Worm (Caenorhabditis elegans): ENCODE measurements around the gene F21C10.3.

The F21C10.3 gene

DNA sequence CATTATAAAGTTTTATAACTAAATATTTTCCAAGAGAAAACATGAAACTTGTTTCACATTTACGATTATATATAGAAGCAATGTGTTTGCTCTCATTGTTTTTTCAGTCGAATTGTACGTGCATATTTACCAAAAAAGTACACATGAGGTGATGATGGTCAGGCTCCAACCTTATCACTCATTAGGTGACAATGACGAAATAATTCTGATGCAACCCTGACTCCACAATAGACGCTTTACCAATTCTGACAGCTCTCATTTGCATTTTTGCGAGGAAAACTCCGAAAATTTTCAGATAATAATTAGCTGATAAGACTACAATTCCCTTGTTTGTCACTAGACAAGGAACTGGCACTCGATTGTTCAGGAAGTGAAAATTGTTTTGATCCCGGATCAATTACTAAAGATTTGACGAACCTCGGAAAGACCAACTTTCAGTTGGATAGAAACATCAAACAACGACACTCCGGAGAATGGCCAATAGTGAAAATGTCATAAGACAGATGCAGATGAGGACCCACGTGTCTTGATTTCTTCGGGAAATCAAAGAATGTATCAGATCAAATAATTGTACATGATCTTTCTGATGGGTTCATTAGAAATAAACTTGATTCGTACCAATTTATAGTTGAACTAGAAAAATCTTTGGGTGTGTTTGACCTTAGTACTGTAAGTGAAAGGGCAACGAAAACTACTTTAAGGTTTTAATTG is 48.9 kb upstream of the F21C10.3 start (continued):
- no peak for TF ChIP-seq gei-17 (GFP tag; optimal IDR thresholded peaks at IDR 0.05)

DNA sequence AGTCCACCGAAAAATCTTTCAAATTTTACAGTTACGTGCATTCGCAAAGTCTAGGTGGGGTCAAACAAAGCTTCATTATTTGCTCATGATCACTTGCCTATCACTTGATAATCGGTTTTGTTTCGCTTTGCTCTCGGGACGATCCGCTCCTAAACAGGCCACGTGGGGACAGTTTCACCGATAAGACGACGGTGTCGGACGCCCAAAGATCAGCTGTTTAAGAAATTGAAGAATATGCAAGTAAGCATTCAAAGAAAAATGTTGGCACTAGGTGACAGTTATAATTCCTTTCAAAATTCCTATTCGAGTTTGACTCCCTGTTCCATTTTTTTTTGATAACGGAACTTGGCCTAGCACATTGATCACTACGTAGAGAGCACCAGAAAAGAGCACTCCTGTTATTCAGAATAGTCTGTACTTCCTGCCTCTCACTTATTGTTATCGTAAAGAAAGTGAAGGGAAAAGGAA is 47.9 kb upstream of the F21C10.3 start:
- TF ChIP-seq lin-54 (GFP tag; optimal IDR thresholded peaks at IDR 0.05) (peak; percentile 40), F23B12.7 (tag; optimal IDR thresholded peaks at IDR 0.05; ENCODE audit: insufficient read depth) (no peak), Y53F4B.3 (GFP tag; IDR thresholded peaks at IDR 0.05) (no peak), hmg-1.2 (GFP tag; IDR thresholded peaks at IDR 0.05) (no peak), chd-7 (tag; optimal IDR thresholded peaks at IDR 0.05) (peak; percentile 47), ceh-58 (GFP tag; IDR thresholded peaks at IDR 0.05) (no peak), nhr-90 (tag; optimal IDR thresholded peaks at IDR 0.05) (peak; percentile 54), snpc-1.3 (tag; optimal IDR thresholded peaks at IDR 0.05; ENCODE audit: insufficient read depth) (no peak), D2030.7 (GFP tag; IDR thresholded peaks at IDR 0.05) (no peak), dox-1 (GFP tag; IDR thresholded peaks at IDR 0.05) (peak; percentile 69; the same call in 1 of the 2 replicates), madf-10 (tag; optimal IDR thresholded peaks at IDR 0.05) (no peak), somi-1 (GFP tag; optimal IDR thresholded peaks at IDR 0.05) (no peak), tbp1 (GFP tag; optimal IDR thresholded peaks at IDR 0.05) (peak; percentile 31), pbrm-1 (GFP tag; IDR thresholded peaks at IDR 0.05) (peak; percentile 37; the same call in 1 of the 2 replicates), ama-1 (optimal IDR thresholded peaks at IDR 0.05) (no peak), ama-1 (GFP tag; optimal IDR thresholded peaks at IDR 0.05) (no peak), lin-40 (tag; optimal IDR thresholded peaks at IDR 0.05) (peak; percentile 21), F22D6.2 (tag; optimal IDR thresholded peaks at IDR 0.05) (no peak), let-526 (GFP tag; IDR thresholded peaks at IDR 0.05) (peak; percentile 4; the same call in 1 of the 2 replicates), mcd-1 (GFP tag; IDR thresholded peaks at IDR 0.05) (0 out of 2 replicates have a peak, but pooled peaks have one; percentile 6), athp-1 (tag; optimal IDR thresholded peaks at IDR 0.05) (no peak), snpc-4 (GFP tag; optimal IDR thresholded peaks at IDR 0.05) (no peak), snpc-4 (tag; optimal IDR thresholded peaks at IDR 0.05) (peak in 2 of 4 experiments; percentile 24 to 37), K11D2.4 (GFP tag; IDR thresholded peaks at IDR 0.05) (no peak), Y95B8A.8 (GFP tag; IDR thresholded peaks at IDR 0.05) (0 out of 2 replicates have a peak, but pooled peaks have one; percentile 36), egrh-3 (GFP tag; IDR thresholded peaks at IDR 0.05) (no peak), rpc-1 (optimal IDR thresholded peaks at IDR 0.05) (no peak), rpc-1 (tag; optimal IDR thresholded peaks at IDR 0.05) (no peak), lin-26 (GFP tag; IDR thresholded peaks at IDR 0.05) (no peak), lir-1 (GFP tag; conservative IDR thresholded peaks at IDR 0.05) (no peak), nfyb-1 (GFP tag; IDR thresholded peaks at IDR 0.05) (peak; percentile 60), ztf-22 (GFP tag; optimal IDR thresholded peaks at IDR 0.05) (peak; percentile 87), mes-4 (tag; optimal IDR thresholded peaks at IDR 0.05) (no peak), nhr-179 (tag; optimal IDR thresholded peaks at IDR 0.05) (no peak), hrde-1 (tag; optimal IDR thresholded peaks at IDR 0.05; ENCODE audit: borderline replicate concordance) (no peak), snpc-3.4 (tag; optimal IDR thresholded peaks at IDR 0.05) (no peak), attf-5 (GFP tag; optimal IDR thresholded peaks at IDR 0.05) (peak; percentile 4), nhr-80 (tag; optimal IDR thresholded peaks at IDR 0.05) (peak; percentile 99), let-607 (tag; optimal IDR thresholded peaks at IDR 0.05) (peak; percentile 53 to 74), cebp-1 (GFP tag; IDR thresholded peaks at IDR 0.05) (peak; percentile 22; the same call in 1 of the 2 replicates), cebp-1 (tag; optimal IDR thresholded peaks at IDR 0.05) (peak; percentile 68), aptf-2 (GFP tag; conservative IDR thresholded peaks at IDR 0.05) (no peak), tlf-1 (GFP tag; optimal IDR thresholded peaks at IDR 0.05) (peak; percentile 57), cebp-2 (GFP tag; IDR thresholded peaks at IDR 0.05) (no peak), atf-7 (tag; optimal IDR thresholded peaks at IDR 0.05) (peak; percentile 88)

All from whole organism, young adult.